Worm (Caenorhabditis elegans): ENCODE measurements around the gene W04E12.3.

W04E12.3 gene

ce11 chrV:19724589-19724988 is 17.2 kb upstream of the W04E12.3 start:
- TF ChIP-seq lin-15B (tag; optimal IDR thresholded peaks at IDR 0.05) (no peak), hmg-11 (tag; optimal IDR thresholded peaks at IDR 0.05) (peak; percentile 15)

ce11 chrV:19727990-19728389 is 13.8 kb upstream of the W04E12.3 start:
- TF ChIP-seq ztf-11 (tag; optimal IDR thresholded peaks at IDR 0.05) (no peak), zag-1 (tag; optimal IDR thresholded peaks at IDR 0.05) (no peak), pha-4 (tag; optimal IDR thresholded peaks at IDR 0.05) (no peak), ama-1 (optimal IDR thresholded peaks at IDR 0.05) (no peak), nhr-11 (tag; optimal IDR thresholded peaks at IDR 0.05) (no peak), snpc-4 (tag; optimal IDR thresholded peaks at IDR 0.05) (no peak), fkh-2 (tag; optimal IDR thresholded peaks at IDR 0.05) (no peak), hmg-11 (tag; optimal IDR thresholded peaks at IDR 0.05) (no peak), mml-1 (tag; optimal IDR thresholded peaks at IDR 0.05) (no peak), nhr-77 (tag; optimal IDR thresholded peaks at IDR 0.05) (no peak), tbx-2 (tag; optimal IDR thresholded peaks at IDR 0.05) (no peak), jun-1 (tag; optimal IDR thresholded peaks at IDR 0.05) (no peak), fos-1 (tag; optimal IDR thresholded peaks at IDR 0.05) (no peak), nfya-1 (tag; optimal IDR thresholded peaks at IDR 0.05; ENCODE audit: insufficient read depth) (no peak), skn-1 (tag; optimal IDR thresholded peaks at IDR 0.05) (no peak)

- TF ChIP-seq zag-1 (tag; optimal IDR thresholded peaks at IDR 0.05) (no peak), hmg-11 (tag; optimal IDR thresholded peaks at IDR 0.05) (no peak)
These were observed 13.0 kb upstream of the W04E12.3 start, which contains the start of gene Y116F11A.3 for ce11 chrV:19728731-19729130. Gene Y116F11A.3 (plus strand): TSS chrV:19729031.

ce11 chrV:19730280-19730679 is 11.5 kb upstream of the W04E12.3 start, which contains the start of gene Y116F11A.1:
Gene Y116F11A.1 (plus strand): TSS chrV:19730580.
- TF ChIP-seq ama-1 (optimal IDR thresholded peaks at IDR 0.05) (no peak), mml-1 (tag; optimal IDR thresholded peaks at IDR 0.05) (no peak), hmg-11 (tag; optimal IDR thresholded peaks at IDR 0.05) (no peak), ztf-4 (tag; optimal IDR thresholded peaks at IDR 0.05) (no peak), ceh-82 (tag; optimal IDR thresholded peaks at IDR 0.05) (no peak), snpc-4 (tag; optimal IDR thresholded peaks at IDR 0.05) (no peak), elt-3 (tag; optimal IDR thresholded peaks at IDR 0.05) (no peak), nhr-77 (tag; optimal IDR thresholded peaks at IDR 0.05) (no peak), fkh-2 (tag; optimal IDR thresholded peaks at IDR 0.05) (no peak), daf-12 (tag; optimal IDR thresholded peaks at IDR 0.05) (no peak), nfya-1 (tag; optimal IDR thresholded peaks at IDR 0.05; ENCODE audit: insufficient read depth) (no peak), fkh-10 (GFP tag; optimal IDR thresholded peaks at IDR 0.05) (no peak), jun-1 (tag; optimal IDR thresholded peaks at IDR 0.05) (no peak), pqm-1 (tag; optimal IDR thresholded peaks at IDR 0.05) (no peak), sea-2 (GFP tag; optimal IDR thresholded peaks at IDR 0.05) (no peak), unc-39 (tag; optimal IDR thresholded peaks at IDR 0.05) (no peak), zag-1 (tag; optimal IDR thresholded peaks at IDR 0.05) (no peak)

ce11 chrV:19733728-19734127 is 8.0 kb upstream of the W04E12.3 start:
- no peak for TF ChIP-seq egl-27 (tag; optimal IDR thresholded peaks at IDR 0.05)
- TF ChIP-seq mdl-1 (tag; optimal IDR thresholded peaks at IDR 0.05), result no peak
- TF ChIP-seq snpc-4 (tag; optimal IDR thresholded peaks at IDR 0.05), result no peak
- TF ChIP-seq egl-5 (tag; optimal IDR thresholded peaks at IDR 0.05), result no peak
- no peak for TF ChIP-seq elt-3 (tag; optimal IDR thresholded peaks at IDR 0.05)
- no peak for TF ChIP-seq elt-1 (tag; optimal IDR thresholded peaks at IDR 0.05)
- no peak for TF ChIP-seq ceh-82 (tag; optimal IDR thresholded peaks at IDR 0.05)
- no peak for TF ChIP-seq nhr-43 (tag; optimal IDR thresholded peaks at IDR 0.05; ENCODE audit: poor library complexity, severe bottlenecking)
- TF ChIP-seq nhr-11 (tag; optimal IDR thresholded peaks at IDR 0.05), result no peak
- TF ChIP-seq nhr-77 (tag; optimal IDR thresholded peaks at IDR 0.05), result no peak
- TF ChIP-seq pqm-1 (tag; optimal IDR thresholded peaks at IDR 0.05), result no peak
- no peak for TF ChIP-seq pha-4 (tag; optimal IDR thresholded peaks at IDR 0.05)
- TF ChIP-seq nhr-237 (tag; optimal IDR thresholded peaks at IDR 0.05), result no peak
- TF ChIP-seq unc-39 (tag; optimal IDR thresholded peaks at IDR 0.05), result no peak
- no peak for TF ChIP-seq lin-15B (tag; optimal IDR thresholded peaks at IDR 0.05)
- TF ChIP-seq elt-2 (tag; optimal IDR thresholded peaks at IDR 0.05), result no peak
- TF ChIP-seq mml-1 (tag; optimal IDR thresholded peaks at IDR 0.05), result no peak
- TF ChIP-seq zag-1 (tag; optimal IDR thresholded peaks at IDR 0.05), result no peak

DNA sequence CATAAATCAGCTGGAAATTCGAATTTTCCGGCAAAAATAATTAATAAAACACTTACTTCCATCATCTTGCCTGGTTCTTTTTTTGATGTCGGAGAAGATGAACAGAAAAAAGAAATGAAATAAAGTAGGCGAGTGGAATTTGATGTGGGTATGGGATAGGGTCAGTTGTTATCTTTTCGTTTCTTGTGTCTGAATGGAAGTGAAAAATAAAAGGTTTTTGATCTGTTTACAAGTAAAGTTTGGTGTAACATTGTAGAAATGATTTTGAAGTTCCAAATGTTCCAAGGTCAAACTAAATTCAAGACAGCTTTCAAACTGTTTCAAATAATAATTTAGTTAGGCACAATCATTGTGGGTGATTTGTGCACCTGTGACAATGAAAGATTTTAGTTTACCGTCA is 4.3 kb upstream of the W04E12.3 start, which contains the start of gene W04E12.7:
Gene W04E12.7 (minus strand): TSS at position 101 of the 400 bp plus-strand sequence.
- TF ChIP-seq fkh-10 (GFP tag; optimal IDR thresholded peaks at IDR 0.05) (no peak), ztf-4 (tag; optimal IDR thresholded peaks at IDR 0.05) (no peak), ceh-16 (tag; optimal IDR thresholded peaks at IDR 0.05) (no peak), nhr-76 (tag; optimal IDR thresholded peaks at IDR 0.05) (no peak), hmg-11 (tag; optimal IDR thresholded peaks at IDR 0.05) (no peak), ceh-28 (tag; optimal IDR thresholded peaks at IDR 0.05) (no peak), mml-1 (tag; optimal IDR thresholded peaks at IDR 0.05) (no peak), sea-2 (GFP tag; optimal IDR thresholded peaks at IDR 0.05) (no peak), nhr-237 (tag; optimal IDR thresholded peaks at IDR 0.05) (no peak), R02D3.7 (tag; optimal IDR thresholded peaks at IDR 0.05) (no peak), elt-2 (tag; optimal IDR thresholded peaks at IDR 0.05) (no peak), nfya-1 (tag; optimal IDR thresholded peaks at IDR 0.05; ENCODE audit: insufficient read depth) (no peak), egl-5 (tag; optimal IDR thresholded peaks at IDR 0.05) (no peak)
